Fruit fly (Drosophila melanogaster) whole organism, adult: Measurements from ENCODE around the gene CG34178.
A peak's percentile ranks its signal among the peaks of the same experiment; 100 is the strongest.

Experiments
- CG11617 ChIP-seq: fragments of 200-800 bp; sonication (Bioruptor generic); optimal IDR thresholded peaks from 2 replicates; lab custom pipeline; 2017; ENCODE audit warnings: mild to moderate bottlenecking, missing biosample characterization, missing genetic modification reagents, missing genetic modification characterization
- CG12768 ChIP-seq: fragments of 200-800 bp; sonication (Bioruptor generic); optimal IDR thresholded peaks from 2 replicates; lab custom pipeline; 2017; ENCODE audit warnings: missing biosample characterization, missing genetic modification characterization, mild to moderate bottlenecking, moderate library complexity, missing genetic modification reagents
- CG14711 ChIP-seq: fragments of 200-800 bp; sonication (Bioruptor generic); optimal IDR thresholded peaks from 2 replicates; lab custom pipeline; 2018; ENCODE audit warnings: missing biosample characterization, mild to moderate bottlenecking, missing genetic modification characterization, moderate library complexity
- CG1620 ChIP-seq: fragments of 200-800 bp; sonication (Bioruptor generic); optimal IDR thresholded peaks from 2 replicates; lab custom pipeline; 2016; ENCODE audit warnings: missing biosample characterization, missing genetic modification characterization
- CG33017 ChIP-seq: fragments of 200-800 bp; sonication (Bioruptor generic); optimal IDR thresholded peaks from 2 replicates; lab custom pipeline; 2018; ENCODE audit warnings: missing biosample characterization, mild to moderate bottlenecking, missing genetic modification characterization, moderate library complexity
- CG5204 ChIP-seq: fragments of 200-800 bp; sonication (Bioruptor generic); optimal IDR thresholded peaks from 2 replicates; lab custom pipeline; 2016; ENCODE audit warnings: missing biosample characterization, missing genetic modification characterization
- CG7045 ChIP-seq: fragments of 200-800 bp; sonication (Bioruptor generic); optimal IDR thresholded peaks from 2 replicates; lab custom pipeline; 2017; ENCODE audit warnings: missing biosample characterization, mild to moderate bottlenecking, missing genetic modification characterization
- CG7101 ChIP-seq: fragments of 200-800 bp; sonication (Bioruptor generic); optimal IDR thresholded peaks from 2 replicates; lab custom pipeline; 2018; ENCODE audit warnings: missing biosample characterization, mild to moderate bottlenecking, missing genetic modification characterization, moderate library complexity
- Clk ChIP-seq: fragments of 200-800 bp; sonication (Bioruptor generic); optimal IDR thresholded peaks from 2 replicates; lab custom pipeline; 2017; ENCODE audit warnings: missing biosample characterization, missing genetic modification characterization
- Crg-1 ChIP-seq: fragments of 200-800 bp; sonication (Bioruptor generic); optimal IDR thresholded peaks from 2 replicates; lab custom pipeline; 2016; ENCODE audit warnings: missing biosample characterization, missing genetic modification characterization
- Hr96 ChIP-seq: fragments of 200-800 bp; sonication (Bioruptor generic); optimal IDR thresholded peaks from 2 replicates; lab custom pipeline; 2016; ENCODE audit warnings: missing biosample characterization, missing genetic modification characterization
- Mnt ChIP-seq: fragments of 200-800 bp; sonication (Bioruptor generic); optimal IDR thresholded peaks from 2 replicates; lab custom pipeline; 2016; ENCODE audit warnings: missing biosample characterization, mild to moderate bottlenecking, missing genetic modification characterization
- bab1 ChIP-seq: fragments of 200-800 bp; sonication (Bioruptor generic); optimal IDR thresholded peaks from 3 replicates; lab custom pipeline; 2019; ENCODE audit warnings: missing biosample characterization, mild to moderate bottlenecking, missing genetic modification characterization, moderate library complexity
- cic ChIP-seq: fragments of 200-800 bp; sonication (Bioruptor generic); optimal IDR thresholded peaks from 2 replicates; lab custom pipeline; 2017; ENCODE audit warnings: missing biosample characterization, mild to moderate bottlenecking, missing genetic modification characterization, moderate library complexity
- cnc ChIP-seq, 2 experiments: fragments of >200 bp; optimal IDR thresholded peaks; 2 replicates each; lab custom pipeline; 2017
- kay ChIP-seq: fragments of 200-800 bp; sonication (Bioruptor generic); peaks from one replicate; lab custom pipeline; 2016; ENCODE audit warnings: missing biosample characterization, missing genetic modification characterization, borderline replicate concordance
- ovo ChIP-seq: fragments of 200-800 bp; sonication (Bioruptor generic); optimal IDR thresholded peaks from 2 replicates; lab custom pipeline; 2016; ENCODE audit warnings: missing biosample characterization, missing genetic modification characterization
- pad ChIP-seq: fragments of 200-800 bp; sonication (Bioruptor generic); optimal IDR thresholded peaks from 3 replicates; lab custom pipeline; 2017; ENCODE audit warnings: missing biosample characterization, missing genetic modification characterization, mild to moderate bottlenecking, moderate library complexity, missing genetic modification reagents
- tj ChIP-seq: fragments of 200-800 bp; sonication (Bioruptor generic); optimal IDR thresholded peaks from 3 replicates; lab custom pipeline; 2017; ENCODE audit warnings: missing biosample characterization, mild to moderate bottlenecking, missing genetic modification characterization, moderate library complexity
- toe ChIP-seq: fragments of 200-800 bp; sonication (Bioruptor generic); optimal IDR thresholded peaks from 2 replicates; lab custom pipeline; 2016; ENCODE audit warnings: missing biosample characterization, missing genetic modification characterization

CG34178 gene

DNA sequence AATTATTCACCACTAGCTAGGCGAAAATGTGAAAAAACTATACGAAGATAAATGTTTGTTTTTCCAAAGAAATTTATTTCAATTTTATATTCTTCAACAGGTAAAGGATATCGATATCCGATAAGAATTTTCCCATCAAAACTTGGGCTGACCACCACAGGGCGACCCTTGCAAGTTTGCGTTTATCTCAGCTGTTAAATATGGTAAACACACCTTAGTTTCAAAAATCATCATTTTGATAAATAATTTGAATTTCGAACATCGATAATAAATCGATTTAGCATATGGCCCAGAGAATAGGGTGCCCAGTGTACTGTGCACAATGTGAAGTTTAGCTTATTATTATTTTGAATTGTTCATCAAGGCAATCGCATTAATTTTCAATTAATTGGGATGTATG is 29.6 kb downstream of the CG34178 start, which contains the start of the genes CG15443 and Paris:
Gene CG15443, minus strand, starts transcription at position 125 of the 400 bp plus-strand sequence.
Gene Paris, plus strand, starts transcription at position 289 of the 400 bp plus-strand sequence.
- TF ChIP-seq CG14711 (no peak), Crg-1 (GFP tag; lab: Kevin White, UChicago) (peak; percentile 34), cnc (optimal IDR thresholded peaks at IDR 0.05; lab: Kevin White, UChicago) (no peak), CG12768 (GFP tag; lab: Kevin White, UChicago) (no peak), tj (GFP tag; lab: Kevin White, UChicago) (no peak), bab1 (no peak), Hr96 (GFP tag; lab: Kevin White, UChicago) (no peak), CG7045 (GFP tag; lab: Kevin White, UChicago) (no peak), CG11617 (GFP tag; lab: Kevin White, UChicago) (no peak)

dm6 chr2L:4464946-4465345 is 31.2 kb downstream of the CG34178 start, which contains the start of gene FIG4:
FIG4 (plus strand) TSS chr2L:4465174.
- TF ChIP-seq Clk (GFP tag; lab: Kevin White, UChicago) (no peak), bab1 (peak; percentile 59)

DNA sequence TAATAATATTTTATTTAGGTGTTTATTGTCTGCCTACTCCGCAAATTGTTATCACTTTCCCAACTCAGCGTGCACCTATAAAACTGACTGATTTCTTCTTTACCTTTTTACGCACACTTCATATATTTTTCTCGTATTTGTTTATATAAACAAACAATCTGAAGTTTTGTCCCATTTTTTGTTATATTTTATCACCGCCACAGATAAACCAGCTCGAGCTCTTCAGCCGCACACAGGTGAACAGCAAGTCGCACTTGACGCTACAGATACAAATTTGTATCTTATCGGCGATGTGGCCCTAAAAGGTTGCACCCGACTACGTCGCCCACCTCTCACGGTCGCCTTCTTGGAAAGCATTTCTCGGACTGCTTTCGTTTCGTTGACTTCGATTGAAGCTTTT is 41.7 kb downstream of the CG34178 start:
- TF ChIP-seq kay (GFP tag; lab: Kevin White, UChicago): no peak
- TF ChIP-seq ovo (GFP tag; lab: Kevin White, UChicago): no peak
- TF ChIP-seq CG14711: no peak
- TF ChIP-seq CG7045 (GFP tag; lab: Kevin White, UChicago): no peak
- peak; percentile 21 for TF ChIP-seq cic (GFP tag; lab: Kevin White, UChicago)
- TF ChIP-seq CG11617 (GFP tag; lab: Kevin White, UChicago): peak; percentile 7
- no peak for TF ChIP-seq bab1
- no peak for TF ChIP-seq CG33017 (tag; lab: Kevin White, UChicago)
- TF ChIP-seq CG1620 (GFP tag; lab: Kevin White, UChicago): no peak
- TF ChIP-seq cnc (optimal IDR thresholded peaks at IDR 0.05; lab: Kevin White, UChicago): no peak
- TF ChIP-seq CG5204 (GFP tag; lab: Kevin White, UChicago): no peak
- TF ChIP-seq Crg-1 (GFP tag; lab: Kevin White, UChicago): no peak
- no peak for TF ChIP-seq CG7101 (tag; lab: Kevin White, UChicago)
- peak; percentile 8 for TF ChIP-seq CG12768 (GFP tag; lab: Kevin White, UChicago)
- no peak for TF ChIP-seq pad
- no peak for TF ChIP-seq toe (GFP tag; lab: Kevin White, UChicago)
- TF ChIP-seq Clk (GFP tag; lab: Kevin White, UChicago): no peak

dm6 chr2L:4476672-4477273 is 43.1 kb downstream of the CG34178 start, which contains the start of gene ine:
ine (minus strand) TSS chr2L:4477022.
- TF ChIP-seq Mnt (GFP tag; lab: Kevin White, UChicago): peak; percentile 1
- no peak for TF ChIP-seq Clk (GFP tag; lab: Kevin White, UChicago)
- no peak for TF ChIP-seq bab1
- no peak for TF ChIP-seq CG7045 (GFP tag; lab: Kevin White, UChicago)

DNA sequence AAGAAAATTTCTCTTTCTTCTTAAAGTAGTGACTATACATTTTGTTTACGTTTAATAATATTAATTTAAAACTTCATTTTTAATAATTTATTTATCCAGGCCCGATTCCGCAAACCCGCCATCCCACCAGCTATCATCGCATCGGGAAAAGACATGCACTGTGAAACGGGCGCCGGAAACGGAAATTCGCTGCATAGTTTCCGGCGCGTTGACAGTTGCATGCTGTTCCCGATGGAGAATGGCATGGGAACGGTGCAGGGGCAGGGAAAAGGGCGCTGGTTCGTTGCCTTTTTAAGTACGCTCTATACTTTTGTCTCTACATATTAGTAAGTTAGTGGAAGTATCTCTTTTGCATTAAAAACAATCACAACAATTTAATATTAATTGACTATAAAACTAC is 44.3 kb downstream of the CG34178 start:
- TF ChIP-seq ovo (GFP tag; lab: Kevin White, UChicago) (no peak), CG1620 (GFP tag; lab: Kevin White, UChicago) (no peak)
